Fruit fly (Drosophila melanogaster): ENCODE results near the gene CG10650.

The CG10650 gene

dm6 chr2L:19014881-19015366 is 19.2 kb upstream of the CG10650 start (continued):
- peak; percentile 68 for TF ChIP-seq Deaf1 (tag; optimal IDR thresholded peaks at IDR 0.05)
- no peak for TF ChIP-seq CG11560 (tag; IDR thresholded peaks at IDR 0.05)
- TF ChIP-seq CG31388 (GFP tag; optimal IDR thresholded peaks at IDR 0.05): no peak
- TF ChIP-seq ERR (GFP tag; optimal IDR thresholded peaks at IDR 0.05): no peak
- peak; percentile 71 for TF ChIP-seq Hey (tag; optimal IDR thresholded peaks at IDR 0.05)
- TF ChIP-seq Aef1 (GFP tag; IDR thresholded peaks at IDR 0.05): 0 out of 3 replicates have a peak, but pooled peaks have one; percentile 2
- TF ChIP-seq esg (GFP tag; conservative IDR thresholded peaks at IDR 0.05): 0 out of 2 replicates have a peak, but pooled peaks have one; percentile 2
- peak; percentile 46 for TF ChIP-seq mirr (GFP tag; optimal IDR thresholded peaks at IDR 0.05)
- no peak for TF ChIP-seq ap (GFP tag; IDR thresholded peaks at IDR 0.05)
- TF ChIP-seq CG12104 (GFP tag; optimal IDR thresholded peaks at IDR 0.05): peak; percentile 31
- peak; percentile 82 for TF ChIP-seq crol (GFP tag; IDR thresholded peaks at IDR 0.05)
- peak; percentile 57 for TF ChIP-seq CG18599 (GFP tag; optimal IDR thresholded peaks at IDR 0.05)
- TF ChIP-seq CG15073 (GFP tag; optimal IDR thresholded peaks at IDR 0.05): no peak
- no peak for TF ChIP-seq CG4328 (GFP tag; optimal IDR thresholded peaks at IDR 0.05)
- peak; percentile 5 for TF ChIP-seq abd-A (tag; optimal IDR thresholded peaks at IDR 0.05)
- no peak for TF ChIP-seq Tbp (GFP tag; optimal IDR thresholded peaks at IDR 0.05)

dm6 chr2L:19014032-19014880 is 18.5 kb upstream of the CG10650 start:
- TF ChIP-seq CG1647 (GFP tag; optimal IDR thresholded peaks at IDR 0.05) (no peak), Myb (GFP tag; optimal IDR thresholded peaks at IDR 0.05) (peak; percentile 4), CG30403 (GFP tag; optimal IDR thresholded peaks at IDR 0.05) (peak; percentile 73), CG8944 (GFP tag; optimal IDR thresholded peaks at IDR 0.05) (no peak), NK7.1 (GFP tag; optimal IDR thresholded peaks at IDR 0.05) (no peak), CG6689 (GFP tag; IDR thresholded peaks at IDR 0.05) (peak; percentile 53; the same call in 1 of the 2 replicates), Ets65A (GFP tag) (peak; percentile 41), CG10654 (GFP tag; optimal IDR thresholded peaks at IDR 0.05) (peak; percentile 11), vvl (GFP tag; IDR thresholded peaks at IDR 0.05) (peak; percentile 76), CG13775 (GFP tag; optimal IDR thresholded peaks at IDR 0.05) (peak; percentile 68), CG12391 (tag; optimal IDR thresholded peaks at IDR 0.05) (peak; percentile 75), lilli (GFP tag; optimal IDR thresholded peaks at IDR 0.05) (peak; percentile 61), CG34224 (GFP tag; IDR thresholded peaks at IDR 0.05; ENCODE audit: partially characterized antibody) (no peak), CG2712 (tag; optimal IDR thresholded peaks at IDR 0.05) (peak; percentile 79), Hr39 (optimal IDR thresholded peaks at IDR 0.05) (no peak), CG17829 (tag; optimal IDR thresholded peaks at IDR 0.05) (peak; percentile 68), Nf-YC (tag; optimal IDR thresholded peaks at IDR 0.05) (peak; percentile 76), CG7372 (GFP tag; IDR thresholded peaks at IDR 0.05) (0 out of 2 replicates have a peak, but pooled peaks have one; percentile 48), ewg (GFP tag; optimal IDR thresholded peaks at IDR 0.05) (peak; percentile 64), CG14965 (GFP tag; optimal IDR thresholded peaks at IDR 0.05; ENCODE audit: borderline replicate concordance) (no peak), Dek (tag; optimal IDR thresholded peaks at IDR 0.05) (peak; percentile 74), Ptx1 (GFP tag; IDR thresholded peaks at IDR 0.05) (peak; percentile 73), gem (tag; optimal IDR thresholded peaks at IDR 0.05) (peak; percentile 86), PHDP (tag; optimal IDR thresholded peaks at IDR 0.05) (peak; percentile 81), fd3F (GFP tag; optimal IDR thresholded peaks at IDR 0.05) (peak; percentile 65), HLH3B (GFP tag; IDR thresholded peaks at IDR 0.05) (peak; percentile 70), pan (optimal IDR thresholded peaks at IDR 0.05) (no peak), pan (GFP tag; optimal IDR thresholded peaks at IDR 0.05 in 1 of 2, IDR thresholded peaks at IDR 0.05 in 1 of 2) (peak in 1 of 2 experiments; percentile 67), CG4424 (GFP tag; optimal IDR thresholded peaks at IDR 0.05) (peak; percentile 53), crp (GFP tag; optimal IDR thresholded peaks at IDR 0.05) (peak in 1 of 2 experiments; percentile 20), YL-1 (GFP tag; optimal IDR thresholded peaks at IDR 0.05) (peak; percentile 6), hkb (optimal IDR thresholded peaks at IDR 0.05) (no peak), hkb (GFP tag; IDR thresholded peaks at IDR 0.05) (peak; percentile 73)

All from whole organism, embryonic.